Worm (Caenorhabditis elegans): ENCODE measurements around the gene T26C12.3.

T26C12.3 gene

DNA sequence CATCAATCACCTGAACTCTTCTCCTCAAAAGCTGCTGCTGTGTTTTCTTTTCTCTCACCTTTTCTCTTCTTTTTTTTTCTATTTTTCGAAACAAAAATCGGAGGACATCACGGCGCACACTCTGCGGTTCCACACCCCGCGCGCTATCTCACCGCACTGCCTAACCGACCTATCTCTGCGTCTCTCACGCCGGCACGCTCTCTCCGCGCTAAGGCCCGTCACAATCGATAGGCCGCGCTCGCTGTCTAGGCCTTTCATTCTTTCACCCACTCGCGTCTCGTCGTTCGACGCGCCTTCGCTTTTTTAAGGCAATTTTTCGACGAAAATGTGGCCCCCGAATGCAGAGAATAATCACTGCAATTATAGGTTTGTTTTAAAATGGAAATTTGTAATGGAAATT is 38.0 kb upstream of the T26C12.3 start, which contains the start of gene zip-11:
TSS of gene zip-11 (plus strand) at position 34 of the 400 bp plus-strand sequence.
- TF ChIP-seq mep-1 (tag; optimal IDR thresholded peaks at IDR 0.05): peak; percentile 61
- peak; percentile 63 for TF ChIP-seq swsn-7 (tag; optimal IDR thresholded peaks at IDR 0.05)
- no peak for TF ChIP-seq pag-3 (tag; optimal IDR thresholded peaks at IDR 0.05; ENCODE audit: borderline replicate concordance, insufficient read depth)
- peak; percentile 42 for TF ChIP-seq jun-1 (tag; optimal IDR thresholded peaks at IDR 0.05)
- peak; percentile 62 for TF ChIP-seq nhr-85 (tag)
- peak; percentile 12 for TF ChIP-seq fkh-8 (tag; optimal IDR thresholded peaks at IDR 0.05)
- TF ChIP-seq mdl-1 (tag; optimal IDR thresholded peaks at IDR 0.05): peak in 1 of 2 experiments; percentile 17
- peak; percentile 29 for TF ChIP-seq dsc-1 (tag; optimal IDR thresholded peaks at IDR 0.05)
- peak; percentile 91 for TF ChIP-seq rnt-1 (tag; optimal IDR thresholded peaks at IDR 0.05)
- TF ChIP-seq dpl-1 (GFP tag; optimal IDR thresholded peaks at IDR 0.05): peak; percentile 6 to 57 (median 49)
- peak; percentile 33 for TF ChIP-seq irx-1 (tag; optimal IDR thresholded peaks at IDR 0.05)
- peak; percentile 75 for TF ChIP-seq nhr-20 (tag; optimal IDR thresholded peaks at IDR 0.05)
- TF ChIP-seq nhr-84 (tag; optimal IDR thresholded peaks at IDR 0.05): no peak
- TF ChIP-seq snu-23 (GFP tag; optimal IDR thresholded peaks at IDR 0.05): peak; percentile 82
- TF ChIP-seq blmp-1 (tag; optimal IDR thresholded peaks at IDR 0.05): peak; percentile 68
- TF ChIP-seq ceh-63 (GFP tag; optimal IDR thresholded peaks at IDR 0.05): no peak
- TF ChIP-seq lin-14 (GFP tag; optimal IDR thresholded peaks at IDR 0.05): peak; percentile 95
- TF ChIP-seq zip-4 (GFP tag; optimal IDR thresholded peaks at IDR 0.05): no peak
- no peak for TF ChIP-seq sptf-1 (tag; optimal IDR thresholded peaks at IDR 0.05)
- peak; percentile 9 for TF ChIP-seq skn-1 (tag; optimal IDR thresholded peaks at IDR 0.05)
- TF ChIP-seq pqm-1 (tag; optimal IDR thresholded peaks at IDR 0.05): no peak
- no peak for TF ChIP-seq lir-3 (tag; optimal IDR thresholded peaks at IDR 0.05; ENCODE audit: poor library complexity)
- peak; percentile 62 for TF ChIP-seq grh-1 (GFP tag; IDR thresholded peaks at IDR 0.05)
- peak; percentile 2 for TF ChIP-seq fos-1 (tag; optimal IDR thresholded peaks at IDR 0.05)
- peak; percentile 10 for TF ChIP-seq snpc-4 (tag; optimal IDR thresholded peaks at IDR 0.05)
- peak; percentile 22 for TF ChIP-seq unc-86 (tag; optimal IDR thresholded peaks at IDR 0.05)
- peak in 2 of 6 experiments; percentile 34 to 39 for TF ChIP-seq elt-3 (tag; optimal IDR thresholded peaks at IDR 0.05)
- TF ChIP-seq xbp-1 (tag; optimal IDR thresholded peaks at IDR 0.05): peak; percentile 50
- TF ChIP-seq vab-15 (tag; optimal IDR thresholded peaks at IDR 0.05): no peak
- peak; percentile 16 for TF ChIP-seq nhr-77 (tag; optimal IDR thresholded peaks at IDR 0.05)
- TF ChIP-seq unc-98 (GFP tag; IDR thresholded peaks at IDR 0.05): peak; percentile 28; the same call in 1 of the 2 replicates
- peak; percentile 69 to 79 for TF ChIP-seq efl-1 (optimal IDR thresholded peaks at IDR 0.05)
- peak; percentile 59 to 96 for TF ChIP-seq efl-1 (GFP tag; optimal IDR thresholded peaks at IDR 0.05 in 1 of 2)
- peak; percentile 69 for TF ChIP-seq nhr-90 (tag; optimal IDR thresholded peaks at IDR 0.05; ENCODE audit: poor library complexity)
- peak; percentile 76 for TF ChIP-seq nhr-47 (tag; optimal IDR thresholded peaks at IDR 0.05)
- TF ChIP-seq ceh-82 (tag; optimal IDR thresholded peaks at IDR 0.05): peak; percentile 36 to 65 (median 63)
- TF ChIP-seq F16B12.6 (tag; optimal IDR thresholded peaks at IDR 0.05): peak; percentile 40
- peak; percentile 84 for TF ChIP-seq nhr-71 (tag; optimal IDR thresholded peaks at IDR 0.05)
- TF ChIP-seq isw-1 (GFP tag; IDR thresholded peaks at IDR 0.05): peak; percentile 34
- TF ChIP-seq alr-1 (tag; optimal IDR thresholded peaks at IDR 0.05; ENCODE audit: borderline replicate concordance): no peak
- peak; percentile 64 to 78 for TF ChIP-seq lsy-2 (tag; optimal IDR thresholded peaks at IDR 0.05)
- peak; percentile 35 to 47 for TF ChIP-seq lin-35 (GFP tag; optimal IDR thresholded peaks at IDR 0.05)
- TF ChIP-seq C04F5.9 (tag; optimal IDR thresholded peaks at IDR 0.05): peak; percentile 8
- peak; percentile 77 for TF ChIP-seq nhr-19 (GFP tag; conservative IDR thresholded peaks at IDR 0.05)
- peak; percentile 72 for TF ChIP-seq tbx-2 (tag; optimal IDR thresholded peaks at IDR 0.05)
- TF ChIP-seq ztf-11 (tag; optimal IDR thresholded peaks at IDR 0.05): peak in 1 of 2 experiments; percentile 45
- TF ChIP-seq nhr-76 (tag; optimal IDR thresholded peaks at IDR 0.05): no peak
- TF ChIP-seq sup-37 (GFP tag; optimal IDR thresholded peaks at IDR 0.05): peak; percentile 41
